Fruit fly (Drosophila melanogaster) whole organism: ENCODE results near the gene CG42870.

Source experiments
- CG8478 ChIP-seq: fragments of >200 bp; optimal IDR thresholded peaks from 2 replicates; lab custom pipeline; 2018; ENCODE audit warnings: inconsistent platforms
- Dll ChIP-seq: fragments of >200 bp; optimal IDR thresholded peaks from 2 replicates; lab custom pipeline; 2017
- EcR ChIP-seq, 2 experiments: fragments of >200 bp; optimal IDR thresholded peaks; 2 replicates each; lab custom pipeline; 2017; ENCODE audit warnings: missing biosample characterization in 2 of 2, missing genetic modification characterization in 2 of 2, missing genetic modification reagents in 2 of 2
- pan ChIP-seq: fragments of >200 bp; optimal IDR thresholded peaks from 2 replicates; lab custom pipeline; 2017
- psq ChIP-seq: fragments of >200 bp; optimal IDR thresholded peaks from 2 replicates; lab custom pipeline; 2017
- usp ChIP-seq: fragments of >200 bp; optimal IDR thresholded peaks from 2 replicates; lab custom pipeline; 2017; ENCODE audit warnings: missing biosample characterization, missing genetic modification characterization, mixed read lengths

The CG42870 gene

dm6 chr3R:21722457-21722856, 14.7 kb downstream of the CG42870 start:
- no peak for TF ChIP-seq pan (lab: Kevin White, UChicago)
- TF ChIP-seq usp (GFP tag; lab: Kevin White, UChicago): no peak
- no peak for TF ChIP-seq psq (lab: Kevin White, UChicago)
- no peak for TF ChIP-seq Dll (lab: Kevin White, UChicago)
- TF ChIP-seq CG8478 (lab: Kevin White, UChicago): no peak
- no peak for TF ChIP-seq EcR (GFP tag; optimal IDR thresholded peaks at IDR 0.05; lab: Kevin White, UChicago)

dm6 chr3R:21719934-21720431, 17.2 kb downstream of the CG42870 start:
- TF ChIP-seq Dll (lab: Kevin White, UChicago) (no peak), CG8478 (lab: Kevin White, UChicago) (no peak), EcR (GFP tag; optimal IDR thresholded peaks at IDR 0.05; lab: Kevin White, UChicago) (no peak), usp (GFP tag; lab: Kevin White, UChicago) (no peak), psq (lab: Kevin White, UChicago) (no peak), pan (lab: Kevin White, UChicago) (no peak)

- TF ChIP-seq CG8478 (lab: Kevin White, UChicago) (no peak), pan (lab: Kevin White, UChicago) (no peak), usp (GFP tag; lab: Kevin White, UChicago) (no peak), Dll (lab: Kevin White, UChicago) (no peak), psq (lab: Kevin White, UChicago) (no peak), EcR (GFP tag; optimal IDR thresholded peaks at IDR 0.05; lab: Kevin White, UChicago) (no peak)
Observed at dm6 chr3R:21719420-21719933, 17.7 kb downstream of the CG42870 start, which contains the start of gene CG31176. CG31176 (minus strand) TSS chr3R:21719660.

- TF ChIP-seq psq (lab: Kevin White, UChicago): no peak
- TF ChIP-seq Dll (lab: Kevin White, UChicago): no peak
- TF ChIP-seq pan (lab: Kevin White, UChicago): no peak
- no peak for TF ChIP-seq CG8478 (lab: Kevin White, UChicago)
- no peak for TF ChIP-seq EcR (GFP tag; optimal IDR thresholded peaks at IDR 0.05; lab: Kevin White, UChicago)
- TF ChIP-seq usp (GFP tag; lab: Kevin White, UChicago): no peak
Observed at dm6 chr3R:21704439-21704838, 32.7 kb downstream of the CG42870 start.

dm6 chr3R:21703346-21703745, 33.8 kb downstream of the CG42870 start:
- no peak for TF ChIP-seq CG8478 (lab: Kevin White, UChicago)
- no peak for TF ChIP-seq psq (lab: Kevin White, UChicago)
- no peak for TF ChIP-seq pan (lab: Kevin White, UChicago)
- no peak for TF ChIP-seq usp (GFP tag; lab: Kevin White, UChicago)
- TF ChIP-seq Dll (lab: Kevin White, UChicago): no peak
- no peak for TF ChIP-seq EcR (GFP tag; optimal IDR thresholded peaks at IDR 0.05; lab: Kevin White, UChicago)

- TF ChIP-seq EcR (GFP tag; optimal IDR thresholded peaks at IDR 0.05; lab: Kevin White, UChicago) (no peak), Dll (lab: Kevin White, UChicago) (no peak), CG8478 (lab: Kevin White, UChicago) (no peak), pan (lab: Kevin White, UChicago) (no peak), psq (lab: Kevin White, UChicago) (no peak), usp (GFP tag; lab: Kevin White, UChicago) (no peak)
Observed at dm6 chr3R:21701529-21701928, 35.6 kb downstream of the CG42870 start.

dm6 chr3R:21700458-21700857, 36.7 kb downstream of the CG42870 start:
- TF ChIP-seq pan (lab: Kevin White, UChicago): no peak
- no peak for TF ChIP-seq Dll (lab: Kevin White, UChicago)
- no peak for TF ChIP-seq usp (GFP tag; lab: Kevin White, UChicago)
- no peak for TF ChIP-seq EcR (GFP tag; optimal IDR thresholded peaks at IDR 0.05; lab: Kevin White, UChicago)
- TF ChIP-seq CG8478 (lab: Kevin White, UChicago): no peak
- TF ChIP-seq psq (lab: Kevin White, UChicago): no peak

- TF ChIP-seq psq (lab: Kevin White, UChicago) (no peak), EcR (GFP tag; optimal IDR thresholded peaks at IDR 0.05; lab: Kevin White, UChicago) (no peak), Dll (lab: Kevin White, UChicago) (no peak), CG8478 (lab: Kevin White, UChicago) (no peak), pan (lab: Kevin White, UChicago) (no peak), usp (GFP tag; lab: Kevin White, UChicago) (no peak)
Observed at dm6 chr3R:21698895-21699300, 38.3 kb downstream of the CG42870 start.

dm6 chr3R:21693110-21693672, 44.0 kb downstream of the CG42870 start:
- TF ChIP-seq pan (lab: Kevin White, UChicago): no peak
- no peak for TF ChIP-seq usp (GFP tag; lab: Kevin White, UChicago)
- no peak for TF ChIP-seq Dll (lab: Kevin White, UChicago)
- no peak for TF ChIP-seq CG8478 (lab: Kevin White, UChicago)
- TF ChIP-seq EcR (GFP tag; optimal IDR thresholded peaks at IDR 0.05; lab: Kevin White, UChicago): no peak
- no peak for TF ChIP-seq psq (lab: Kevin White, UChicago)

dm6 chr3R:21691114-21691513, 46.0 kb downstream of the CG42870 start:
- TF ChIP-seq Dll (lab: Kevin White, UChicago): no peak
- TF ChIP-seq EcR (GFP tag; optimal IDR thresholded peaks at IDR 0.05; lab: Kevin White, UChicago): no peak
- TF ChIP-seq usp (GFP tag; lab: Kevin White, UChicago): no peak
- no peak for TF ChIP-seq psq (lab: Kevin White, UChicago)
- TF ChIP-seq CG8478 (lab: Kevin White, UChicago): no peak
- TF ChIP-seq pan (lab: Kevin White, UChicago): no peak

- TF ChIP-seq Dll (lab: Kevin White, UChicago) (no peak), psq (lab: Kevin White, UChicago) (no peak), EcR (GFP tag; optimal IDR thresholded peaks at IDR 0.05; lab: Kevin White, UChicago) (no peak), pan (lab: Kevin White, UChicago) (no peak), usp (GFP tag; lab: Kevin White, UChicago) (no peak), CG8478 (lab: Kevin White, UChicago) (no peak)
Observed at dm6 chr3R:21688596-21688995, 48.6 kb downstream of the CG42870 start.
